Fruit fly (Drosophila melanogaster): ENCODE results near the gene CG15369.

Gene CG15369

dm6 chrX:9196362-9196761 lies 20.3 kb upstream of the CG15369 start, which contains the start of gene CG12118 (continued):
- TF ChIP-seq unpg (GFP tag; optimal IDR thresholded peaks at IDR 0.05) (peak; percentile 81), CG6791 (GFP tag; IDR thresholded peaks at IDR 0.05; ENCODE audit: partially characterized antibody) (peak; percentile 82), nom (GFP tag; optimal IDR thresholded peaks at IDR 0.05) (no peak), sqz (GFP tag; optimal IDR thresholded peaks at IDR 0.05) (peak; percentile 43), CG12659 (GFP tag; optimal IDR thresholded peaks at IDR 0.05) (peak; percentile 74), Taf1 (GFP tag; IDR thresholded peaks at IDR 0.05) (no peak), CG18619 (GFP tag; optimal IDR thresholded peaks at IDR 0.05) (peak; percentile 57), sob (GFP tag; IDR thresholded peaks at IDR 0.05) (peak; percentile 90), Dbx (GFP tag; IDR thresholded peaks at IDR 0.05) (peak; percentile 82), br (optimal IDR thresholded peaks at IDR 0.05) (no peak), Hand (GFP tag; optimal IDR thresholded peaks at IDR 0.05) (peak; percentile 32), CG17385 (GFP tag; optimal IDR thresholded peaks at IDR 0.05) (peak; percentile 71), CG6813 (GFP tag; optimal IDR thresholded peaks at IDR 0.05) (peak; percentile 17), CG8765 (GFP tag; IDR thresholded peaks at IDR 0.05) (0 out of 2 replicates have a peak, but pooled peaks have one; percentile 10), CG10654 (GFP tag; optimal IDR thresholded peaks at IDR 0.05) (peak; percentile 82), CG1529 (GFP tag; optimal IDR thresholded peaks at IDR 0.05) (peak; percentile 40), esg (GFP tag; conservative IDR thresholded peaks at IDR 0.05) (peak; percentile 70), B-H2 (GFP tag; optimal IDR thresholded peaks at IDR 0.05) (peak; percentile 81), CG9437 (GFP tag; optimal IDR thresholded peaks at IDR 0.05) (peak; percentile 71), CG8089 (GFP tag; optimal IDR thresholded peaks at IDR 0.05) (no peak), oc (tag; optimal IDR thresholded peaks at IDR 0.05) (peak; percentile 54), CG12769 (tag; optimal IDR thresholded peaks at IDR 0.05) (no peak), CG7271 (tag; optimal IDR thresholded peaks at IDR 0.05) (peak; percentile 3), CG31388 (GFP tag; optimal IDR thresholded peaks at IDR 0.05) (peak; percentile 42), CG6683 (GFP tag; optimal IDR thresholded peaks at IDR 0.05) (peak; percentile 45), Fer3 (tag; optimal IDR thresholded peaks at IDR 0.05) (peak; percentile 75), Chrac-16 (GFP tag; optimal IDR thresholded peaks at IDR 0.05) (peak; percentile 86), tx (GFP tag; optimal IDR thresholded peaks at IDR 0.05) (peak; percentile 12), h (optimal IDR thresholded peaks at IDR 0.05) (no peak), CG7839 (tag; optimal IDR thresholded peaks at IDR 0.05) (peak; percentile 76), amos (GFP tag; IDR thresholded peaks at IDR 0.05; ENCODE audit: partially characterized antibody) (peak; percentile 90), kah (GFP tag; optimal IDR thresholded peaks at IDR 0.05) (no peak), CG17829 (tag; optimal IDR thresholded peaks at IDR 0.05) (peak; percentile 74), maf-S (GFP tag; optimal IDR thresholded peaks at IDR 0.05) (peak; percentile 32), D19B (GFP tag; optimal IDR thresholded peaks at IDR 0.05) (no peak), Eip74EF (GFP tag; optimal IDR thresholded peaks at IDR 0.05) (peak in 1 of 2 experiments; percentile 54), ranshi (GFP tag; IDR thresholded peaks at IDR 0.05) (peak; percentile 75), CG5953 (GFP tag; IDR thresholded peaks at IDR 0.05) (0 out of 2 replicates have a peak, but pooled peaks have one; percentile 10), Rx (GFP tag; IDR thresholded peaks at IDR 0.05) (peak; percentile 45; the same call in 1 of the 2 replicates), CG9797 (GFP tag; optimal IDR thresholded peaks at IDR 0.05) (peak; percentile 2), Hr78 (GFP tag; optimal IDR thresholded peaks at IDR 0.05) (no peak), Ets97D (GFP tag; optimal IDR thresholded peaks at IDR 0.05) (peak; percentile 36), CG8388 (GFP tag; optimal IDR thresholded peaks at IDR 0.05) (peak; percentile 78), CG7928 (GFP tag; optimal IDR thresholded peaks at IDR 0.05) (peak; percentile 22), gcm (GFP tag; optimal IDR thresholded peaks at IDR 0.05) (peak; percentile 64), Hr39 (optimal IDR thresholded peaks at IDR 0.05) (no peak), Oaz (GFP tag; IDR thresholded peaks at IDR 0.05) (peak; percentile 48; the same call in 1 of the 2 replicates), bowl (GFP tag; IDR thresholded peaks at IDR 0.05) (no peak), bbx (GFP tag; IDR thresholded peaks at IDR 0.05; ENCODE audit: partially characterized antibody) (peak; percentile 84), CoRest (tag; optimal IDR thresholded peaks at IDR 0.05) (peak; percentile 84)

All from whole organism, embryonic.